Fruit fly (Drosophila melanogaster) whole organism, wandering third instar larva: ENCODE data around the gene CG34125.

Experiments
- HLH106 ChIP-seq: fragments of 200-800 bp; optimal IDR thresholded peaks from 3 replicates; lab custom pipeline; 2019; ENCODE audit warnings: missing biosample characterization, mild to moderate bottlenecking, missing genetic modification characterization, moderate library complexity
- dsf ChIP-seq: sonication (Bioruptor generic); optimal IDR thresholded peaks from 2 replicates; lab custom pipeline; 2016; ENCODE audit warnings: missing biosample characterization, missing genetic modification characterization, borderline replicate concordance
- usp ChIP-seq: fragments of >200 bp; optimal IDR thresholded peaks from 2 replicates; lab custom pipeline; 2017; ENCODE audit warnings: missing biosample characterization, missing genetic modification characterization

DNA sequence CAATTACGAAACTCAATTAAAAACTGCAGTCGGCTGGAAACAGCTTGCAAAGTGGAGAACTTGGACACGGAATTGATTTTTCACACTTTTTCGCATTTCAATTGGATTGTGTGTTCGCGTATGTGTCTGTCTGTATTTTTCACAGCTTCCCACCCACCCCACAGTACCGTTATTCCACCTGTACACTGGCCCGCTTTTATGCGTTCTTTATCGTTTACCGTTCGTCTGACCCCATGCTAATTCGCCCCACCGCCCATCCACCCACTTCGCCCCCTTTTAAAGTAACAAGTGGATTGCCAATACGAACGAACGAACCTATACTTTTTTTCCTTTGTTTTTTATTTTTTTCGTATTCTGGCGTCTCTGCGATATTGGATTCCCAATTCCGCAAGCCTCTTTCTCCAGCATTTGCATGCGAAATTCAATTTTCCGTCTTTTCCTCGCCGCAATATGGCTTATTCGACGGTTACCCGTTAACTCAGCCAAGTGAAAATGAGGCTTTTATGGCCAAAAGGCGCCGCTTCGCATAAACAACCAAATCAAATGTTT, 16.7 kb downstream of the CG34125 start:
- TF ChIP-seq dsf (GFP tag; lab: Kevin White, UChicago) (no peak), HLH106 (tag; lab: Kevin White, UChicago) (no peak), usp (GFP tag; lab: Kevin White, UChicago) (no peak)
